Worm (Caenorhabditis elegans) whole organism, L2 larva: ENCODE measurements around the gene ZC15.5.

Source experiments
- blmp-1 ChIP-seq: sonication (generic microtip); optimal IDR thresholded peaks from 2 replicates; lab custom pipeline; 2017; ENCODE audit warnings: missing genetic modification characterization, mild to moderate bottlenecking, missing compliant biosample characterization, antibody characterized with exemption, moderate library complexity; ENCODE audit not compliant: insufficient read depth
- fos-1 ChIP-seq: fragments of 150-350 bp; optimal IDR thresholded peaks from 2 replicates; lab custom pipeline; 2014; ENCODE audit warnings: missing biosample characterization, missing genetic modification characterization
- lsy-2 ChIP-seq, 2 experiments: fragments of 150-350 bp in 1 of 2; sonication (generic microtip) in 1 of 2; optimal IDR thresholded peaks; 2 replicates each; lab custom pipeline; 2014 to 2017; ENCODE audit warnings: missing biosample characterization in 2 of 2, missing genetic modification characterization in 2 of 2
- nhr-25 ChIP-seq: fragments of 150-350 bp; sonication (generic microtip); optimal IDR thresholded peaks from 3 replicates; lab custom pipeline; 2014; ENCODE audit warnings: missing biosample characterization, missing genetic modification characterization
- unc-55 ChIP-seq: fragments of 150-350 bp; sonication (generic microtip); optimal IDR thresholded peaks from 3 replicates; lab custom pipeline; 2014; ENCODE audit warnings: missing biosample characterization, missing genetic modification reagents, missing genetic modification characterization
- ztf-11 ChIP-seq: sonication (generic microtip); optimal IDR thresholded peaks from 2 replicates; lab custom pipeline; 2017; ENCODE audit warnings: missing biosample characterization, missing genetic modification characterization

ce11 chrV:20325417-20325816, 27.7 kb downstream of the ZC15.5 start, which contains the start of gene Y38H6A.1:
- no peak for TF ChIP-seq blmp-1
- TF ChIP-seq unc-55, result no peak
- no peak for TF ChIP-seq fos-1 (tag; lab: Kevin White, UChicago)
- TF ChIP-seq nhr-25 (tag; lab: Kevin White, UChicago), result no peak
- no peak for TF ChIP-seq ztf-11 (tag; lab: Kevin White, UChicago)
- no peak for TF ChIP-seq lsy-2 (tag; optimal IDR thresholded peaks at IDR 0.05; lab: Kevin White, UChicago)
